Worm (Caenorhabditis elegans): Measurements from ENCODE around the gene K11D12.12.

DNA sequence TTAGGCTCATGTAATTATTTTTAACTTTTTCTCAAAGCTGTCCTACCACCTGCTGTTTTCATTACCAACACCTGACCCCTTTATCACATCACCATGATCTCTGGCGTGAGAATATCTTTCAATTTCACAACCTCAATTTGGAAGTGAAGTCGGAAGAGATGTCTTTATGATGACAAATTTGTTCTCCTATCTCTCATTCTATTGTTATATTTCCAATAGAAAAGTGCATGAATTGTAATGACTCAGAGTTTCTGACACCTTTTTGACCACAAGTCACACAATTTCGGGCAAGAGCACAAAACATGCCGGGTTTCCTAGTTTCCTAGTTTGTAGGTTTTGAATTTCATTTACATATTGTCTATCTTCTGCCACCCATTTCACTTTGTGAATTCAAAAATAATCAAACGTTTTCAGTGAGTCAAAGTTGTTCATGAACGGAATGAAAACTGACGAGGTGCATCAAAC lies 33.2 kb upstream of the K11D12.12 start, which contains the start of gene srr-4:
- TF ChIP-seq lin-13 (tag; optimal IDR thresholded peaks at IDR 0.05): no peak
- TF ChIP-seq lsy-2 (tag; optimal IDR thresholded peaks at IDR 0.05): no peak
- TF ChIP-seq elt-3 (tag; optimal IDR thresholded peaks at IDR 0.05): no peak
- no peak for TF ChIP-seq lin-32 (GFP tag; optimal IDR thresholded peaks at IDR 0.05)
- no peak for TF ChIP-seq unc-62 (GFP tag; optimal IDR thresholded peaks at IDR 0.05)
- no peak for TF ChIP-seq hlh-1 (tag; optimal IDR thresholded peaks at IDR 0.05)
- no peak for TF ChIP-seq mep-1 (tag; optimal IDR thresholded peaks at IDR 0.05)
- no peak for TF ChIP-seq M03D4.4 (tag; optimal IDR thresholded peaks at IDR 0.05)
- no peak for TF ChIP-seq snpc-4 (tag; optimal IDR thresholded peaks at IDR 0.05)
- no peak for TF ChIP-seq nhr-28 (tag; optimal IDR thresholded peaks at IDR 0.05)
- TF ChIP-seq elt-1 (tag; optimal IDR thresholded peaks at IDR 0.05; ENCODE audit: borderline replicate concordance, insufficient read depth): no peak
- no peak for TF ChIP-seq ces-1 (GFP tag; optimal IDR thresholded peaks at IDR 0.05)
- no peak for TF ChIP-seq unc-39 (tag; optimal IDR thresholded peaks at IDR 0.05)
- TF ChIP-seq cnd-1 (tag; optimal IDR thresholded peaks at IDR 0.05): no peak

All from whole organism, mixed stage, embryonic.